Worm (Caenorhabditis elegans): ENCODE measurements around the gene srh-42.
A peak's percentile ranks its signal among the peaks of the same experiment; 100 is the strongest.

Gene srh-42

DNA sequence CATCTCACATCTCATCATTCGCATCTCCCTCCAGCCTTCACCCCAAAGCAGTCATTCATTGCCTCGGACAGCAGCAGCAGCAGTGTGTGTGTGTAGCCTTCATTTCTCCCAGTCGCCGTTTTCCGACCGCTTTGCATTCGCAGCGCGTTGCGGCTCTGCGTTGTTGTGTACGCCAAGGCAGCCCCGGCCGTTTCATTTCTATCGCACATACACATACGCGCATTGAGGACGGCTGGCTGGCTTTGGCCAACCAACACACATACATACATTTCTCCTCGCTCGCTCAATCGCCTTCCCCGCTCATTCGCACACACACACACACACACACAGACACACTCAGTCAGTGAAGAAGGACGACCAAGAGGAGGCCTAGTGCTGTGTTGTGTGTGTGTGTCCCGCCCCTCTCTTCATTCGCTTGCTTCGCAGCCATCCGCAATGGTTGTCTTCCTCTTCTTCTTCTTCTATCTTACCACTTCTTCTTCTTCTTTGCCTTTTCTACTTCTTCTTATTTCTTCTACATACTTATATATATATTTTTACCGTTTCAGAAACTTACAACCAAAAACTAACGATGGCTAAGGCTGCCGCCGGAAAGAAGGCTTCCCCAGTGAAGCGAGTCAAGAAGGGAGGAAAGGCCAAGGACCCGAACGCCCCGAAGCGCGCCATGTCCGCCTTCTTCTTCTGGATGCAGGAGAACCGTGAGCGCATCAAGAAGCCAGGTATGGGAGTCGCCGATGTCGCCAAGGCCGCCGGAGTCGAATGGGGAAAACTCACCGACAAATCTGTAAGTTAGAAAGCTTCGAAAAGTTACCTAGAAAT lies 38.5 kb downstream of the srh-42 start, which contains the start of gene hmg-1.1:
hmg-1.1 (plus strand) TSS at position 549 of the 819 bp plus-strand sequence.
- TF ChIP-seq F13C5.2 (tag; optimal IDR thresholded peaks at IDR 0.05) (peak; percentile 82), hnd-1 (tag; optimal IDR thresholded peaks at IDR 0.05) (no peak), tbx-37 (GFP tag; conservative IDR thresholded peaks at IDR 0.05) (no peak; the same call in 1 of the 2 replicates), hmg-4 (GFP tag; optimal IDR thresholded peaks at IDR 0.05) (peak; percentile 97), ceh-13 (GFP tag; optimal IDR thresholded peaks at IDR 0.05) (peak; percentile 33), flt-1 (GFP tag; IDR thresholded peaks at IDR 0.05) (peak; percentile 19; the same call in 1 of the 2 replicates), pes-1 (GFP tag; IDR thresholded peaks at IDR 0.05) (peak; percentile 55; the same call in 1 of the 2 replicates), ceh-36 (tag; optimal IDR thresholded peaks at IDR 0.05) (peak; percentile 17), tbx-11 (GFP tag; IDR thresholded peaks at IDR 0.05) (peak; percentile 48; the same call in 1 of the 2 replicates), ets-7 (tag; optimal IDR thresholded peaks at IDR 0.05) (no peak), sea-1 (GFP tag; conservative IDR thresholded peaks at IDR 0.05) (peak; percentile 78), aly-1 (tag; optimal IDR thresholded peaks at IDR 0.05) (peak; percentile 21), ama-1 (optimal IDR thresholded peaks at IDR 0.05) (peak; percentile 86), hmbx-1 (tag; optimal IDR thresholded peaks at IDR 0.05) (no peak), tra-4 (tag; optimal IDR thresholded peaks at IDR 0.05) (no peak), B0310.2 (tag; optimal IDR thresholded peaks at IDR 0.05) (no peak), scrt-1 (GFP tag; IDR thresholded peaks at IDR 0.05) (no peak)

- TF ChIP-seq B0310.2 (tag; optimal IDR thresholded peaks at IDR 0.05) (no peak), F13C5.2 (tag; optimal IDR thresholded peaks at IDR 0.05) (no peak), pes-1 (GFP tag; IDR thresholded peaks at IDR 0.05) (peak; percentile 61), tra-4 (tag; optimal IDR thresholded peaks at IDR 0.05) (no peak), tbx-37 (GFP tag; conservative IDR thresholded peaks at IDR 0.05) (no peak), ama-1 (optimal IDR thresholded peaks at IDR 0.05) (peak; percentile 95), ceh-13 (GFP tag; optimal IDR thresholded peaks at IDR 0.05) (no peak), hmbx-1 (tag; optimal IDR thresholded peaks at IDR 0.05) (no peak), ets-7 (tag; optimal IDR thresholded peaks at IDR 0.05) (peak; percentile 20), tbx-11 (GFP tag; IDR thresholded peaks at IDR 0.05) (0 out of 2 replicates have a peak, but pooled peaks have one; percentile 22), ceh-36 (tag; optimal IDR thresholded peaks at IDR 0.05) (peak; percentile 14), flt-1 (GFP tag; IDR thresholded peaks at IDR 0.05) (peak; percentile 73), aly-1 (tag; optimal IDR thresholded peaks at IDR 0.05) (peak; percentile 70), hnd-1 (tag; optimal IDR thresholded peaks at IDR 0.05) (no peak), hmg-4 (GFP tag; optimal IDR thresholded peaks at IDR 0.05) (peak; percentile 76), sea-1 (GFP tag; conservative IDR thresholded peaks at IDR 0.05) (no peak; the same call in 1 of the 2 replicates), scrt-1 (GFP tag; IDR thresholded peaks at IDR 0.05) (no peak)
Measured at ce11 chrII:14249489-14249888, 39.4 kb downstream of the srh-42 start.

- no peak for TF ChIP-seq F13C5.2 (tag; optimal IDR thresholded peaks at IDR 0.05)
- no peak for TF ChIP-seq tbx-37 (GFP tag; conservative IDR thresholded peaks at IDR 0.05)
- no peak for TF ChIP-seq B0310.2 (tag; optimal IDR thresholded peaks at IDR 0.05)
- peak; percentile 15 for TF ChIP-seq aly-1 (tag; optimal IDR thresholded peaks at IDR 0.05)
- TF ChIP-seq tbx-11 (GFP tag; IDR thresholded peaks at IDR 0.05) = 0 out of 2 replicates have a peak, but pooled peaks have one; percentile 32
- no peak for TF ChIP-seq ceh-13 (GFP tag; optimal IDR thresholded peaks at IDR 0.05)
- 0 out of 2 replicates have a peak, but pooled peaks have one; percentile 15 for TF ChIP-seq pes-1 (GFP tag; IDR thresholded peaks at IDR 0.05)
- TF ChIP-seq ama-1 (optimal IDR thresholded peaks at IDR 0.05) = no peak
- TF ChIP-seq ets-7 (tag; optimal IDR thresholded peaks at IDR 0.05) = no peak
- no peak for TF ChIP-seq hnd-1 (tag; optimal IDR thresholded peaks at IDR 0.05)
- TF ChIP-seq sea-1 (GFP tag; conservative IDR thresholded peaks at IDR 0.05) = peak; percentile 64; the same call in 1 of the 2 replicates
- no peak; the same call in 1 of the 2 replicates for TF ChIP-seq flt-1 (GFP tag; IDR thresholded peaks at IDR 0.05)
- TF ChIP-seq tra-4 (tag; optimal IDR thresholded peaks at IDR 0.05) = no peak
- no peak for TF ChIP-seq scrt-1 (GFP tag; IDR thresholded peaks at IDR 0.05)
- TF ChIP-seq ceh-36 (tag; optimal IDR thresholded peaks at IDR 0.05) = no peak
- TF ChIP-seq hmbx-1 (tag; optimal IDR thresholded peaks at IDR 0.05) = no peak
- TF ChIP-seq hmg-4 (GFP tag; optimal IDR thresholded peaks at IDR 0.05) = peak; percentile 94
Measured at ce11 chrII:14247748-14248502, 40.9 kb downstream of the srh-42 start.

ce11 chrII:14247227-14247626 lies 41.6 kb downstream of the srh-42 start:
- TF ChIP-seq ama-1 (optimal IDR thresholded peaks at IDR 0.05) = no peak
- no peak for TF ChIP-seq tbx-11 (GFP tag; IDR thresholded peaks at IDR 0.05)
- TF ChIP-seq flt-1 (GFP tag; IDR thresholded peaks at IDR 0.05) = no peak
- TF ChIP-seq hnd-1 (tag; optimal IDR thresholded peaks at IDR 0.05) = no peak
- no peak for TF ChIP-seq ets-7 (tag; optimal IDR thresholded peaks at IDR 0.05)
- TF ChIP-seq sea-1 (GFP tag; conservative IDR thresholded peaks at IDR 0.05) = no peak
- TF ChIP-seq scrt-1 (GFP tag; IDR thresholded peaks at IDR 0.05) = no peak
- TF ChIP-seq ceh-36 (tag; optimal IDR thresholded peaks at IDR 0.05) = no peak
- TF ChIP-seq B0310.2 (tag; optimal IDR thresholded peaks at IDR 0.05) = no peak
- TF ChIP-seq aly-1 (tag; optimal IDR thresholded peaks at IDR 0.05) = no peak

DNA sequence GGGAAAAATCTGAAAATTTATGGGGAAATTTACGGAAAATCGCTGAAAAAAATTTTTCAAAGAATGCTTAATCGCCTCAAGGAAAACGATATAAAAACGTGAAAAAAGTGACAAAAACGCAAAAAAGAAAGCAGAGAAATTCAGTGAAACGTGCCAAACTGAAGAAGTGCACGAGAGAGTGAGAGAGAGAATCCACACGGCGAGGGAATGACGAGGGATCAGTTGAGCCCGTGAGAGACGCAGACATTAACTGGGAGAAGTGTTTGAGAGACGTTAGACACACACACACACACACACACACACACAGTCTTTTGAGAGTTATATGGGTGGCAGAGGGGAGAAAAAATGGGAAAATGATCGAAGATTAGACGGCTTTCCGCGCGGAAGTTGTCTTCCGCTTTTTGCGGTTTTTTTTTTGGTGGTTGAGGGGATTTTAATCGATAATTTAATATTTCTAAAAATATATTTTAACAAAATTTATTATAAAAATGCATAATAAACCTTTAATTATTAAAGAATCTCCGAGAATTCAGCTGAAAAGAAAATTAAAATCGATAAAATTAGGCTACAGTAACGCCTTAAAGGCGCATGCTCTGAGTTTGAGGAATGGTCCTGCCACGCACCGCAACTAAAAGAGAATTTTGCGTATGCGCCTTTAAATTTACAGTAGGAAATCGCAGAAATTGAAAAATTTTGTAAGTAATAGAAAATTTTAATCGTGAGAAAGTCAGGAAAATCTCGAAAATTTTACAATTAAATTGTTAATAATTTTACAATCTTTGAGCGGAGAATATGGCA lies 44.2 kb downstream of the srh-42 start:
- no peak for TF ChIP-seq pes-1 (GFP tag; IDR thresholded peaks at IDR 0.05)
- no peak for TF ChIP-seq tbx-11 (GFP tag; IDR thresholded peaks at IDR 0.05)
- TF ChIP-seq aly-1 (tag; optimal IDR thresholded peaks at IDR 0.05) = no peak
- TF ChIP-seq tra-4 (tag; optimal IDR thresholded peaks at IDR 0.05) = no peak
- no peak for TF ChIP-seq hnd-1 (tag; optimal IDR thresholded peaks at IDR 0.05)

- TF ChIP-seq B0310.2 (tag; optimal IDR thresholded peaks at IDR 0.05) (no peak), scrt-1 (GFP tag; IDR thresholded peaks at IDR 0.05) (no peak), pes-1 (GFP tag; IDR thresholded peaks at IDR 0.05) (no peak)
Measured at ce11 chrII:14243503-14243902, 45.4 kb downstream of the srh-42 start, which contains the start of gene jmjd-2. Gene jmjd-2 (minus strand): TSS chrII:14243603.
